Worm (Caenorhabditis elegans): ENCODE measurements around the gene pqn-42.

DNA sequence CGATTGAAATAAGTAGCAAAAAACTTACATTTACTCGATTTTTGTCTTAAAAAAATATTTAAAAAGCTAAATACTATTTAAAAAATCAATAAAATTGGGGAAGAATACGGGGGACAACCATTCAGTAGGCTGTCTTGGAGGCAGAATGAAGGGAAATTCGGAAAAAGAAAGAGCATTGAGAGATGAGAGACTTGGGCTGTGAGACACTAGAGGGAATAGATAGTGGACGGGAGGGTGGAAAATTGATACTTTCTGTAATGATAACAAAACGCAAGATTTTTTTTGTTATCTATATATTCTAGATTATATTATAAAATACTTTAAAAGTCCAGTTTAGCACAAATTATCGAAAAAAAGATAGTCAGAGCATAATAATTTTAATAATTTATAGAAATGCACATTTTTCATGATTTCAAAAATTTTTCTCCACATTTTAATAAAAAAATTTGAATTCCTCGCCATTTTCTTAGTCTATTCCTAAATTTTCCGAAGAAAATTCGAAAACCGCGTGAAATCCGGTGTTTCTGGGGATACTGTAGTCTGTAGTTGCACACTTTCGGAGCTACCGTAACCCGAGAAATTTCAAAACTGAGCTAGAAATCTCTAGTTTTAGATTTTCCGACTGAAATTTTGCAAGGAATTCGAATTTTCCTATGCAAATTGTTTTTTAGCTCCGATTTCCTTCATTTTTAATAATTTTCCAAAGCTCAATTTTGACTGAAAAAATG lies 45.1 kb upstream of the pqn-42 start:
- TF ChIP-seq med-1 (GFP tag; optimal IDR thresholded peaks at IDR 0.05; ENCODE audit: insufficient read depth) (no peak), flt-1 (GFP tag; IDR thresholded peaks at IDR 0.05) (no peak), klf-2 (GFP tag; conservative IDR thresholded peaks at IDR 0.05) (no peak), T22C8.4 (GFP tag; IDR thresholded peaks at IDR 0.05) (no peak)

Data from whole organism, midembryonic.